Worm (Caenorhabditis elegans) whole organism, young adult: ENCODE data around the gene idpp-8.
A peak's percentile ranks its signal among the peaks of the same experiment; 100 is the strongest.

Experiments used
- B0336.3 ChIP-seq: fragments of 200-800 bp; sonication (Bioruptor generic); IDR thresholded peaks from 2 replicates; pipeline ENCODE4 v1.3.6; 2022; ENCODE audit warnings: missing genetic modification characterization, missing compliant biosample characterization
- F23B12.7 ChIP-seq: sonication (generic microtip); optimal IDR thresholded peaks from 2 replicates; lab custom pipeline; 2017; ENCODE audit warnings: missing genetic modification characterization, mild to moderate bottlenecking, missing compliant biosample characterization, antibody characterized with exemption, moderate library complexity; ENCODE audit not compliant: insufficient read depth
- F49E8.2 ChIP-seq: sonication (generic microtip); optimal IDR thresholded peaks from 3 replicates; lab custom pipeline; 2017; ENCODE audit warnings: missing genetic modification characterization, mild to moderate bottlenecking, missing compliant biosample characterization, antibody characterized with exemption, moderate library complexity; ENCODE audit not compliant: insufficient read depth
- F57A8.1 ChIP-seq: fragments of 200-800 bp; sonication (Bioruptor generic); optimal IDR thresholded peaks from 2 replicates; lab custom pipeline; 2018; ENCODE audit warnings: mild to moderate bottlenecking, missing genetic modification characterization, moderate library complexity, missing compliant biosample characterization
- attf-5 ChIP-seq: fragments of 200-800 bp; sonication (Bioruptor generic); optimal IDR thresholded peaks from 2 replicates; lab custom pipeline; 2018; ENCODE audit warnings: mild to moderate bottlenecking, missing genetic modification characterization, missing compliant biosample characterization
- attf-6 ChIP-seq: fragments of 200-800 bp; sonication (Bioruptor generic); IDR thresholded peaks from 2 replicates; pipeline ENCODE4 v1.3.6; 2022; ENCODE audit warnings: missing genetic modification reagents, missing genetic modification characterization, missing compliant biosample characterization
- bed-2 ChIP-seq: fragments of 200-800 bp; sonication (Bioruptor generic); IDR thresholded peaks from 2 replicates; pipeline ENCODE4 v1.3.6; 2022; ENCODE audit warnings: missing genetic modification reagents, missing genetic modification characterization, missing compliant biosample characterization
- cebp-1 ChIP-seq, 2 experiments: fragments of 200-800 bp in 1 of 2; sonication (Bioruptor generic) in 1 of 2; sonication (generic microtip) in 1 of 2; IDR thresholded peaks in 1 of 2; optimal IDR thresholded peaks in 1 of 2; 2 replicates each; pipeline versions ENCODE4 v1.3.6 to Lab custom; 2017 to 2022; ENCODE audit warnings: missing compliant biosample characterization in 2 of 2, missing genetic modification characterization in 2 of 2, mild to moderate bottlenecking in 1 of 2, missing genetic modification reagents in 1 of 2, moderate library complexity in 1 of 2
- ceh-100 ChIP-seq: fragments of 200-800 bp; sonication (Bioruptor generic); IDR thresholded peaks from 2 replicates; pipeline ENCODE4 v1.3.6; 2022; ENCODE audit warnings: missing genetic modification reagents, missing genetic modification characterization, missing compliant biosample characterization
- ceh-40 ChIP-seq: fragments of 200-800 bp; sonication (Bioruptor generic); IDR thresholded peaks from 2 replicates; pipeline ENCODE4 v1.3.6; 2022; ENCODE audit warnings: missing genetic modification characterization, missing compliant biosample characterization
- dpl-1 ChIP-seq: fragments of 150-350 bp; optimal IDR thresholded peaks from 2 replicates; lab custom pipeline; 2014; ENCODE audit warnings: missing biosample characterization, missing genetic modification reagents, missing genetic modification characterization
- efl-1 ChIP-seq: fragments of 150-350 bp; optimal IDR thresholded peaks from 2 replicates; lab custom pipeline; 2014; ENCODE audit warnings: missing biosample characterization, missing genetic modification reagents, missing genetic modification characterization
- egl-18 ChIP-seq: fragments of 200-800 bp; sonication (Bioruptor generic); IDR thresholded peaks from 2 replicates; pipeline ENCODE4 v1.3.6; 2022; ENCODE audit warnings: missing genetic modification reagents, missing genetic modification characterization, missing compliant biosample characterization
- egrh-3 ChIP-seq: fragments of 200-800 bp; sonication (Bioruptor generic); IDR thresholded peaks from 2 replicates; pipeline ENCODE4 v1.3.6; 2022; ENCODE audit warnings: missing genetic modification reagents, missing genetic modification characterization, missing compliant biosample characterization
- ekl-4 ChIP-seq: fragments of 200-800 bp; sonication (Bioruptor generic); IDR thresholded peaks from 2 replicates; pipeline ENCODE4 v1.3.6; 2022; ENCODE audit warnings: missing genetic modification reagents, missing genetic modification characterization, missing compliant biosample characterization
- hrde-1 ChIP-seq: sonication (generic microtip); optimal IDR thresholded peaks from 2 replicates; lab custom pipeline; 2016; ENCODE audit warnings: missing genetic modification characterization, mild to moderate bottlenecking, missing compliant biosample characterization, moderate library complexity, missing genotype, missing genetic modification reagents, borderline replicate concordance
- lin-35 ChIP-seq, 3 experiments: fragments of 150-350 bp in 2 of 3; sonication (generic microtip) in 1 of 3; optimal IDR thresholded peaks; 2 replicates each; lab custom pipeline; 2014 to 2018; ENCODE audit warnings: missing biosample characterization in 3 of 3, missing genetic modification characterization in 3 of 3, missing genetic modification reagents in 3 of 3
- lin-40 ChIP-seq: sonication (generic microtip); optimal IDR thresholded peaks from 2 replicates; lab custom pipeline; 2016; ENCODE audit warnings: missing genetic modification characterization, mild to moderate bottlenecking, missing compliant biosample characterization, missing genotype, missing genetic modification reagents
- lir-1 ChIP-seq: fragments of 200-800 bp; sonication (Bioruptor generic); conservative IDR thresholded peaks from 2 replicates; pipeline ENCODE4 v1.3.6; 2022; ENCODE audit warnings: missing genetic modification reagents, missing genetic modification characterization, missing compliant biosample characterization
- madf-3 ChIP-seq: fragments of 200-800 bp; sonication (Bioruptor generic); IDR thresholded peaks from 2 replicates; pipeline ENCODE4 v1.3.6; 2022; ENCODE audit warnings: missing genetic modification reagents, missing genetic modification characterization, missing compliant biosample characterization
- madf-6 ChIP-seq: fragments of 200-800 bp; sonication (Bioruptor generic); IDR thresholded peaks from 2 replicates; pipeline ENCODE4 v1.3.6; 2022; ENCODE audit warnings: missing genetic modification reagents, missing genetic modification characterization, missing compliant biosample characterization
- mes-4 ChIP-seq: sonication (generic microtip); optimal IDR thresholded peaks from 2 replicates; lab custom pipeline; 2016; ENCODE audit warnings: missing genotype, missing genetic modification characterization, missing compliant biosample characterization
- mxl-1 ChIP-seq: sonication (generic microtip); optimal IDR thresholded peaks from 2 replicates; lab custom pipeline; 2016; ENCODE audit warnings: missing genetic modification characterization, missing compliant biosample characterization
- nfya-1 ChIP-seq: sonication (generic microtip); optimal IDR thresholded peaks from 2 replicates; lab custom pipeline; 2017; ENCODE audit warnings: antibody characterized with exemption, missing compliant biosample characterization, missing genetic modification characterization, borderline replicate concordance; ENCODE audit not compliant: insufficient read depth
- nfya-2 ChIP-seq: fragments of 200-800 bp; sonication (Bioruptor generic); IDR thresholded peaks from 2 replicates; pipeline ENCODE4 v1.3.6; 2022; ENCODE audit warnings: missing genetic modification reagents, missing genetic modification characterization, missing compliant biosample characterization
- nhr-120 ChIP-seq: fragments of 200-800 bp; sonication (Bioruptor generic); IDR thresholded peaks from 2 replicates; pipeline ENCODE4 v1.3.6; 2022; ENCODE audit warnings: missing genetic modification characterization, missing compliant biosample characterization
- snpc-1.3 ChIP-seq: sonication (generic microtip); optimal IDR thresholded peaks from 2 replicates; lab custom pipeline; 2017; ENCODE audit warnings: missing genetic modification characterization, mild to moderate bottlenecking, missing compliant biosample characterization, antibody characterized with exemption, moderate library complexity, missing genotype, missing genetic modification reagents; ENCODE audit not compliant: insufficient read depth
- xnd-1 ChIP-seq: sonication (generic microtip); optimal IDR thresholded peaks from 2 replicates; lab custom pipeline; 2016; ENCODE audit warnings: missing genotype, missing genetic modification reagents, missing genetic modification characterization, missing compliant biosample characterization
- zfh-2 ChIP-seq: fragments of 200-800 bp; sonication (Bioruptor generic); conservative IDR thresholded peaks from 2 replicates; pipeline ENCODE4 v1.3.6; 2022; ENCODE audit warnings: missing genetic modification reagents, missing genetic modification characterization, missing compliant biosample characterization
- ztf-25 ChIP-seq: fragments of 200-800 bp; sonication (Bioruptor generic); IDR thresholded peaks from 2 replicates; pipeline ENCODE4 v1.3.6; 2022; ENCODE audit warnings: missing genetic modification reagents, missing genetic modification characterization, missing compliant biosample characterization
- ztf-26 ChIP-seq: sonication (generic microtip); optimal IDR thresholded peaks from 2 replicates; lab custom pipeline; 2017; ENCODE audit warnings: missing genetic modification characterization, missing compliant biosample characterization
- ztf-28 ChIP-seq: fragments of 200-800 bp; sonication (Bioruptor generic); IDR thresholded peaks from 2 replicates; pipeline ENCODE4 v1.3.6; 2022; ENCODE audit warnings: missing genetic modification reagents, missing genetic modification characterization, missing compliant biosample characterization

idpp-8 gene

ce11 chrII:10325615-10326232 lies 10.4 kb downstream of the idpp-8 start, which contains the start of gene appg-1:
Gene appg-1 (plus strand): TSS chrII:10326041.
- no peak for TF ChIP-seq attf-6 (GFP tag; lab: Robert Waterston, UW)
- no peak for TF ChIP-seq ekl-4 (GFP tag; lab: Robert Waterston, UW)
- TF ChIP-seq ztf-25 (GFP tag; lab: Robert Waterston, UW), result no peak
- TF ChIP-seq egrh-3, result peak; percentile 76; the same call in 1 of the 2 replicates
- no peak for TF ChIP-seq attf-5
- TF ChIP-seq zfh-2, result peak; percentile 87
- no peak for TF ChIP-seq F23B12.7 (tag; lab: Kevin White, UChicago)
- no peak for TF ChIP-seq ztf-26 (tag; lab: Kevin White, UChicago)
- TF ChIP-seq xnd-1 (tag; lab: Kevin White, UChicago), result no peak
- TF ChIP-seq, all 124 proteins: peak for 2

ce11 chrII:10329754-10330153 lies 14.4 kb downstream of the idpp-8 start:
- TF ChIP-seq hrde-1 (tag; lab: Kevin White, UChicago) (no peak), B0336.3 (GFP tag; lab: Robert Waterston, UW) (no peak), snpc-1.3 (tag; lab: Kevin White, UChicago) (no peak), dpl-1 (no peak), ceh-40 (GFP tag; lab: Robert Waterston, UW) (no peak), nfya-2 (GFP tag; lab: Robert Waterston, UW) (no peak), efl-1 (GFP tag; lab: Kevin White, UChicago) (no peak), madf-3 (GFP tag; lab: Robert Waterston, UW) (no peak), lin-40 (tag; lab: Kevin White, UChicago) (no peak), mes-4 (no peak), egl-18 (no peak), nhr-120 (no peak), F57A8.1 (GFP tag; lab: Kevin White, UChicago) (no peak), mxl-1 (no peak), ceh-100 (GFP tag; lab: Robert Waterston, UW) (no peak), F49E8.2 (tag; lab: Kevin White, UChicago) (no peak), F23B12.7 (tag; lab: Kevin White, UChicago) (no peak), lir-1 (GFP tag; lab: Robert Waterston, UW) (no peak), bed-2 (no peak)

ce11 chrII:10345012-10345411 lies 29.7 kb downstream of the idpp-8 start, which contains the start of gene pro-2:
Gene pro-2 (minus strand): TSS chrII:10345112.
- TF ChIP-seq lin-35 (GFP tag; optimal IDR thresholded peaks at IDR 0.05; lab: Kevin White, UChicago), result no peak

- TF ChIP-seq bed-2 (no peak), nfya-1 (no peak), cebp-1 (GFP tag; IDR thresholded peaks at IDR 0.05; lab: Robert Waterston, UW) (no peak), cebp-1 (tag; optimal IDR thresholded peaks at IDR 0.05; lab: Kevin White, UChicago) (peak; percentile 53), ztf-28 (GFP tag; lab: Robert Waterston, UW) (no peak), madf-6 (GFP tag; lab: Robert Waterston, UW) (peak; percentile 37; the same call in 1 of the 2 replicates)
- TF ChIP-seq, all 124 proteins: peak for 2
Measured at ce11 chrII:10346075-10346474, 30.7 kb downstream of the idpp-8 start, which contains the start of gene C07E3.10. Gene C07E3.10 (plus strand): TSS chrII:10346375.
